Fruit fly (Drosophila melanogaster): ENCODE measurements around the gene Srp54.

Srp54 gene

dm6 chr2L:9912570-9913260 is at the start of gene Srp54, which contains the start of gene Etl1 (continued):
- no peak for TF ChIP-seq CG34224 (GFP tag; IDR thresholded peaks at IDR 0.05; ENCODE audit: partially characterized antibody)
- peak; percentile 60 for TF ChIP-seq CG12659 (GFP tag; optimal IDR thresholded peaks at IDR 0.05)
- no peak for TF ChIP-seq schlank (tag; optimal IDR thresholded peaks at IDR 0.05)
- TF ChIP-seq CG7372 (GFP tag; IDR thresholded peaks at IDR 0.05), result no peak
- no peak for TF ChIP-seq CG14050 (GFP tag; IDR thresholded peaks at IDR 0.05)
- TF ChIP-seq phol (tag; optimal IDR thresholded peaks at IDR 0.05), result peak; percentile 42
- no peak for TF ChIP-seq hb (GFP tag; IDR thresholded peaks at IDR 0.05; ENCODE audit: partially characterized antibody)
- peak; percentile 75 for TF ChIP-seq bigmax (GFP tag; optimal IDR thresholded peaks at IDR 0.05)
- no peak for TF ChIP-seq CG18476 (GFP tag; optimal IDR thresholded peaks at IDR 0.05)
- no peak for TF ChIP-seq CG11398 (GFP tag; optimal IDR thresholded peaks at IDR 0.05)
- TF ChIP-seq CG9437 (GFP tag; optimal IDR thresholded peaks at IDR 0.05), result no peak
- no peak for TF ChIP-seq ATbp (GFP tag; optimal IDR thresholded peaks at IDR 0.05)
- TF ChIP-seq Lim3 (GFP tag; IDR thresholded peaks at IDR 0.05), result no peak
- TF ChIP-seq CG12744 (GFP tag; optimal IDR thresholded peaks at IDR 0.05), result no peak
- peak; percentile 27; the same call in 1 of the 3 replicates for TF ChIP-seq CG17361 (GFP tag; IDR thresholded peaks at IDR 0.05)
- no peak for TF ChIP-seq hbn (GFP tag; IDR thresholded peaks at IDR 0.05; ENCODE audit: partially characterized antibody)
- no peak for TF ChIP-seq CG13624 (GFP tag; optimal IDR thresholded peaks at IDR 0.05)
- no peak for TF ChIP-seq CG31388 (GFP tag; optimal IDR thresholded peaks at IDR 0.05)
- TF ChIP-seq bab2 (GFP tag; optimal IDR thresholded peaks at IDR 0.05), result no peak
- TF ChIP-seq onecut (GFP tag; IDR thresholded peaks at IDR 0.05), result no peak
- TF ChIP-seq Doc3 (GFP tag; IDR thresholded peaks at IDR 0.05; ENCODE audit: partially characterized antibody), result no peak; the same call in 2 of the 3 replicates
- no peak for TF ChIP-seq sisA (GFP tag; IDR thresholded peaks at IDR 0.05)
- TF ChIP-seq gcm (GFP tag; optimal IDR thresholded peaks at IDR 0.05), result peak; percentile 13
- TF ChIP-seq CG14860 (GFP tag; IDR thresholded peaks at IDR 0.05; ENCODE audit: partially characterized antibody), result no peak
- no peak for TF ChIP-seq Ada2b (GFP tag; IDR thresholded peaks at IDR 0.05)
- TF ChIP-seq jumu (GFP tag; optimal IDR thresholded peaks at IDR 0.05), result no peak
- TF ChIP-seq CG7963 (GFP tag; IDR thresholded peaks at IDR 0.05; ENCODE audit: partially characterized antibody), result no peak
- no peak for TF ChIP-seq Dip3 (GFP tag; optimal IDR thresholded peaks at IDR 0.05)
- TF ChIP-seq CG7987 (GFP tag; optimal IDR thresholded peaks at IDR 0.05), result no peak
- no peak for TF ChIP-seq kay (GFP tag; optimal IDR thresholded peaks at IDR 0.05)
- TF ChIP-seq CG10321 (GFP tag; IDR thresholded peaks at IDR 0.05), result no peak
- TF ChIP-seq crc (GFP tag; optimal IDR thresholded peaks at IDR 0.05), result no peak
- no peak for TF ChIP-seq CG4404 (GFP tag; IDR thresholded peaks at IDR 0.05)
- no peak for TF ChIP-seq CG10543 (GFP tag; optimal IDR thresholded peaks at IDR 0.05)
- no peak for TF ChIP-seq lov (optimal IDR thresholded peaks at IDR 0.05)
- no peak for TF ChIP-seq lov (GFP tag; IDR thresholded peaks at IDR 0.05)
- no peak for TF ChIP-seq Adf1 (GFP tag; IDR thresholded peaks at IDR 0.05)
- TF ChIP-seq rib (GFP tag; IDR thresholded peaks at IDR 0.05), result no peak
- peak; percentile 9 for TF ChIP-seq sug (tag; optimal IDR thresholded peaks at IDR 0.05)
- no peak for TF ChIP-seq pita (GFP tag; optimal IDR thresholded peaks at IDR 0.05)
- TF ChIP-seq az2 (GFP tag; optimal IDR thresholded peaks at IDR 0.05), result no peak
- TF ChIP-seq CG2129 (GFP tag; IDR thresholded peaks at IDR 0.05; ENCODE audit: partially characterized antibody), result no peak
- TF ChIP-seq Sox100B (GFP tag; optimal IDR thresholded peaks at IDR 0.05), result no peak
- TF ChIP-seq ci (GFP tag; IDR thresholded peaks at IDR 0.05), result no peak
- TF ChIP-seq Nf-YB (GFP tag; optimal IDR thresholded peaks at IDR 0.05), result no peak
- no peak for TF ChIP-seq H15 (GFP tag; IDR thresholded peaks at IDR 0.05)
- no peak for TF ChIP-seq CG18262 (tag; optimal IDR thresholded peaks at IDR 0.05)
- TF ChIP-seq sima (GFP tag; optimal IDR thresholded peaks at IDR 0.05), result no peak
- TF ChIP-seq CG32767 (GFP tag; IDR thresholded peaks at IDR 0.05), result no peak
- no peak for TF ChIP-seq grn (GFP tag; optimal IDR thresholded peaks at IDR 0.05)
- no peak for TF ChIP-seq CG6272 (GFP tag; IDR thresholded peaks at IDR 0.05)

All from whole organism, embryonic.